Worm (Caenorhabditis elegans) whole organism, young adult: ENCODE results near the gene D1005.2.

ENCODE experiments used
- B0035.1 ChIP-seq: sonication (generic microtip); optimal IDR thresholded peaks from 2 replicates; lab custom pipeline; 2016; ENCODE audit warnings: missing genetic modification characterization, mild to moderate bottlenecking, missing compliant biosample characterization, missing genotype, missing genetic modification reagents
- B0336.3 ChIP-seq: fragments of 200-800 bp; sonication (Bioruptor generic); IDR thresholded peaks from 2 replicates; pipeline ENCODE4 v1.3.6; 2022; ENCODE audit warnings: missing genetic modification characterization, missing compliant biosample characterization
- C17E4.6 ChIP-seq: fragments of 200-800 bp; sonication (Bioruptor generic); IDR thresholded peaks from 2 replicates; pipeline ENCODE4 v1.3.6; 2022; ENCODE audit warnings: missing genetic modification reagents, missing genetic modification characterization, missing compliant biosample characterization
- F23B12.7 ChIP-seq: sonication (generic microtip); optimal IDR thresholded peaks from 2 replicates; lab custom pipeline; 2017; ENCODE audit warnings: missing genetic modification characterization, mild to moderate bottlenecking, missing compliant biosample characterization, antibody characterized with exemption, moderate library complexity; ENCODE audit not compliant: insufficient read depth
- F37B4.10 ChIP-seq: fragments of 200-800 bp; sonication (Bioruptor generic); IDR thresholded peaks from 2 replicates; pipeline ENCODE4 v1.3.6; 2022; ENCODE audit warnings: missing genetic modification characterization, missing compliant biosample characterization
- F39B2.1 ChIP-seq: fragments of 200-800 bp; sonication (Bioruptor generic); IDR thresholded peaks from 2 replicates; pipeline ENCODE4 v1.3.6; 2022; ENCODE audit warnings: missing genetic modification reagents, missing genetic modification characterization, missing compliant biosample characterization
- K12H6.12 ChIP-seq: fragments of 200-800 bp; sonication (Bioruptor generic); optimal IDR thresholded peaks from 2 replicates; lab custom pipeline; 2018; ENCODE audit warnings: mild to moderate bottlenecking, missing genetic modification characterization, missing compliant biosample characterization
- T26A5.8 ChIP-seq: sonication (generic microtip); optimal IDR thresholded peaks from 2 replicates; lab custom pipeline; 2016; ENCODE audit warnings: missing genetic modification characterization, missing compliant biosample characterization
- Y53F4B.3 ChIP-seq: fragments of 200-800 bp; sonication (Bioruptor generic); IDR thresholded peaks from 2 replicates; pipeline ENCODE4 v1.3.6; 2022; ENCODE audit warnings: missing genetic modification reagents, missing genetic modification characterization, missing compliant biosample characterization
- Y56A3A.18 ChIP-seq: fragments of 200-800 bp; sonication (Bioruptor generic); IDR thresholded peaks from 2 replicates; pipeline ENCODE4 v1.3.6; 2022; ENCODE audit warnings: missing genetic modification reagents, missing genetic modification characterization, missing compliant biosample characterization
- Y67H2A.10 ChIP-seq: fragments of 200-800 bp; sonication (Bioruptor generic); conservative IDR thresholded peaks from 2 replicates; pipeline ENCODE4 v1.3.6; 2022; ENCODE audit warnings: missing genetic modification reagents, missing genetic modification characterization, missing compliant biosample characterization
- Y79H2A.3 ChIP-seq: fragments of 200-800 bp; sonication (Bioruptor generic); conservative IDR thresholded peaks from 2 replicates; pipeline ENCODE4 v1.3.6; 2022; ENCODE audit warnings: missing genetic modification reagents, missing genetic modification characterization, missing compliant biosample characterization
- aptf-2 ChIP-seq: fragments of 200-800 bp; sonication (Bioruptor generic); conservative IDR thresholded peaks from 2 replicates; pipeline ENCODE4 v1.3.6; 2022; ENCODE audit warnings: missing genetic modification reagents, missing genetic modification characterization, missing compliant biosample characterization
- atf-7 ChIP-seq: sonication (generic microtip); optimal IDR thresholded peaks from 2 replicates; lab custom pipeline; 2017; ENCODE audit warnings: mild to moderate bottlenecking, missing genetic modification characterization, missing compliant biosample characterization
- athp-1 ChIP-seq: sonication (generic microtip); optimal IDR thresholded peaks from 2 replicates; lab custom pipeline; 2017; ENCODE audit warnings: mild to moderate bottlenecking, missing genetic modification characterization, missing compliant biosample characterization
- attf-3 ChIP-seq: fragments of 200-800 bp; sonication (Bioruptor generic); conservative IDR thresholded peaks from 2 replicates; pipeline ENCODE4 v1.3.6; 2022; ENCODE audit warnings: missing genetic modification reagents, missing genetic modification characterization, missing compliant biosample characterization
- bed-1 ChIP-seq: fragments of 200-800 bp; sonication (Bioruptor generic); IDR thresholded peaks from 2 replicates; pipeline ENCODE4 v1.3.6; 2022; ENCODE audit warnings: missing genetic modification reagents, missing genetic modification characterization, missing compliant biosample characterization
- ceh-100 ChIP-seq: fragments of 200-800 bp; sonication (Bioruptor generic); IDR thresholded peaks from 2 replicates; pipeline ENCODE4 v1.3.6; 2022; ENCODE audit warnings: missing genetic modification reagents, missing genetic modification characterization, missing compliant biosample characterization
- ceh-27 ChIP-seq: fragments of 200-800 bp; sonication (Bioruptor generic); optimal IDR thresholded peaks from 2 replicates; lab custom pipeline; 2018; ENCODE audit warnings: mild to moderate bottlenecking, missing genetic modification characterization, moderate library complexity, missing compliant biosample characterization
- ceh-91 ChIP-seq: fragments of 200-800 bp; sonication (Bioruptor generic); IDR thresholded peaks from 2 replicates; pipeline ENCODE4 v1.3.6; 2022; ENCODE audit warnings: missing genetic modification reagents, missing genetic modification characterization, missing compliant biosample characterization
- chd-7 ChIP-seq: sonication (generic microtip); optimal IDR thresholded peaks from 2 replicates; lab custom pipeline; 2016; ENCODE audit warnings: mild to moderate bottlenecking, missing genetic modification characterization, moderate library complexity, missing compliant biosample characterization
- dpl-1 ChIP-seq: fragments of 150-350 bp; optimal IDR thresholded peaks from 2 replicates; lab custom pipeline; 2014; ENCODE audit warnings: missing biosample characterization, missing genetic modification reagents, missing genetic modification characterization
- egrh-3 ChIP-seq: fragments of 200-800 bp; sonication (Bioruptor generic); IDR thresholded peaks from 2 replicates; pipeline ENCODE4 v1.3.6; 2022; ENCODE audit warnings: missing genetic modification reagents, missing genetic modification characterization, missing compliant biosample characterization
- ekl-4 ChIP-seq: fragments of 200-800 bp; sonication (Bioruptor generic); IDR thresholded peaks from 2 replicates; pipeline ENCODE4 v1.3.6; 2022; ENCODE audit warnings: missing genetic modification reagents, missing genetic modification characterization, missing compliant biosample characterization
- let-526 ChIP-seq: fragments of 200-800 bp; sonication (Bioruptor generic); IDR thresholded peaks from 2 replicates; pipeline ENCODE4 v1.3.6; 2022; ENCODE audit warnings: missing genetic modification reagents, missing genetic modification characterization, missing compliant biosample characterization
- let-607 ChIP-seq, 2 experiments: fragments of 200-800 bp in 1 of 2; sonication (Bioruptor generic) in 1 of 2; sonication (generic microtip) in 1 of 2; optimal IDR thresholded peaks; 2 replicates each; lab custom pipeline; 2016 to 2018; ENCODE audit warnings: mild to moderate bottlenecking in 2 of 2, missing compliant biosample characterization in 2 of 2, missing genetic modification characterization in 2 of 2, moderate library complexity in 2 of 2, missing genotype in 1 of 2
- lin-26 ChIP-seq: fragments of 200-800 bp; sonication (Bioruptor generic); IDR thresholded peaks from 2 replicates; pipeline ENCODE4 v1.3.6; 2022; ENCODE audit warnings: missing genetic modification reagents, missing genetic modification characterization, missing compliant biosample characterization
- lin-40 ChIP-seq: sonication (generic microtip); optimal IDR thresholded peaks from 2 replicates; lab custom pipeline; 2016; ENCODE audit warnings: missing genetic modification characterization, mild to moderate bottlenecking, missing compliant biosample characterization, missing genotype, missing genetic modification reagents
- lsl-1 ChIP-seq: fragments of 200-800 bp; sonication (Bioruptor generic); optimal IDR thresholded peaks from 2 replicates; lab custom pipeline; 2018; ENCODE audit warnings: mild to moderate bottlenecking, missing genetic modification characterization, moderate library complexity, missing compliant biosample characterization
- madf-3 ChIP-seq: fragments of 200-800 bp; sonication (Bioruptor generic); IDR thresholded peaks from 2 replicates; pipeline ENCODE4 v1.3.6; 2022; ENCODE audit warnings: missing genetic modification reagents, missing genetic modification characterization, missing compliant biosample characterization
- madf-6 ChIP-seq: fragments of 200-800 bp; sonication (Bioruptor generic); IDR thresholded peaks from 2 replicates; pipeline ENCODE4 v1.3.6; 2022; ENCODE audit warnings: missing genetic modification reagents, missing genetic modification characterization, missing compliant biosample characterization
- mcd-1 ChIP-seq: fragments of 200-800 bp; sonication (Bioruptor generic); IDR thresholded peaks from 2 replicates; pipeline ENCODE4 v1.3.6; 2022; ENCODE audit warnings: missing genetic modification reagents, missing genetic modification characterization, missing compliant biosample characterization
- nfya-2 ChIP-seq: fragments of 200-800 bp; sonication (Bioruptor generic); IDR thresholded peaks from 2 replicates; pipeline ENCODE4 v1.3.6; 2022; ENCODE audit warnings: missing genetic modification reagents, missing genetic modification characterization, missing compliant biosample characterization
- nhr-80 ChIP-seq: sonication (generic microtip); optimal IDR thresholded peaks from 2 replicates; lab custom pipeline; 2016; ENCODE audit warnings: missing genetic modification characterization, missing compliant biosample characterization
- nhr-90 ChIP-seq: sonication (generic microtip); optimal IDR thresholded peaks from 2 replicates; lab custom pipeline; 2016; ENCODE audit warnings: missing genotype, mild to moderate bottlenecking, missing genetic modification characterization, missing compliant biosample characterization
- pha-4 ChIP-seq: fragments of 150-350 bp; sonication (generic microtip); optimal IDR thresholded peaks from 2 replicates; lab custom pipeline; 2014; ENCODE audit warnings: missing biosample characterization, missing genetic modification reagents, missing genetic modification characterization
- rpc-1 ChIP-seq, 2 experiments: fragments of 150-350 bp in 1 of 2; sonication (generic microtip) in 1 of 2; optimal IDR thresholded peaks; 2 replicates each; lab custom pipeline; 2014 to 2018; ENCODE audit warnings: missing biosample characterization in 1 of 2, missing genetic modification characterization in 1 of 2, missing genetic modification reagents in 1 of 2, missing genotype in 1 of 2
- snpc-1.1 ChIP-seq: sonication (generic microtip); optimal IDR thresholded peaks from 2 replicates; lab custom pipeline; 2017; ENCODE audit warnings: missing genetic modification characterization, mild to moderate bottlenecking, missing compliant biosample characterization, antibody characterized with exemption, moderate library complexity, missing genotype, missing genetic modification reagents; ENCODE audit not compliant: insufficient read depth
- sptf-2 ChIP-seq: fragments of 200-800 bp; sonication (Bioruptor generic); optimal IDR thresholded peaks from 2 replicates; lab custom pipeline; 2018; ENCODE audit warnings: mild to moderate bottlenecking, missing genetic modification characterization, missing compliant biosample characterization
- unc-130 ChIP-seq: sonication (generic microtip); optimal IDR thresholded peaks from 2 replicates; lab custom pipeline; 2016; ENCODE audit warnings: missing genetic modification reagents, missing genetic modification characterization, missing compliant biosample characterization
- unc-62 ChIP-seq: fragments of 150-350 bp; optimal IDR thresholded peaks from 2 replicates; lab custom pipeline; 2014; ENCODE audit warnings: missing biosample characterization, missing genetic modification reagents, missing genetic modification characterization
- zim-3 ChIP-seq: sonication (generic microtip); optimal IDR thresholded peaks from 2 replicates; lab custom pipeline; 2017; ENCODE audit warnings: mild to moderate bottlenecking, missing genetic modification characterization, moderate library complexity, missing compliant biosample characterization
- ztf-18 ChIP-seq: sonication (generic microtip); optimal IDR thresholded peaks from 2 replicates; lab custom pipeline; 2016; ENCODE audit warnings: missing genotype, mild to moderate bottlenecking, missing genetic modification characterization, missing compliant biosample characterization
- ztf-25 ChIP-seq: fragments of 200-800 bp; sonication (Bioruptor generic); IDR thresholded peaks from 2 replicates; pipeline ENCODE4 v1.3.6; 2022; ENCODE audit warnings: missing genetic modification reagents, missing genetic modification characterization, missing compliant biosample characterization
- ztf-26 ChIP-seq: sonication (generic microtip); optimal IDR thresholded peaks from 2 replicates; lab custom pipeline; 2017; ENCODE audit warnings: missing genetic modification characterization, missing compliant biosample characterization
- ztf-6 ChIP-seq: fragments of 200-800 bp; sonication (Bioruptor generic); IDR thresholded peaks from 2 replicates; pipeline ENCODE4 v1.3.6; 2022; ENCODE audit warnings: missing genetic modification reagents, missing genetic modification characterization, missing compliant biosample characterization

The D1005.2 gene

ce11 chrX:1503698-1504501, 45.1 kb downstream of the D1005.2 start (continued):
- TF ChIP-seq Y79H2A.3 (GFP tag; lab: Robert Waterston, UW): peak; percentile 97
- peak; percentile 59 for TF ChIP-seq athp-1 (tag; lab: Kevin White, UChicago)
- peak; percentile 82 for TF ChIP-seq atf-7
- peak; percentile 85 for TF ChIP-seq aptf-2 (GFP tag; lab: Robert Waterston, UW)
- TF ChIP-seq nhr-80 (tag; lab: Kevin White, UChicago): no peak
- TF ChIP-seq attf-3: peak; percentile 57
- TF ChIP-seq bed-1: no peak; the same call in 1 of the 2 replicates
- no peak for TF ChIP-seq snpc-1.1
- TF ChIP-seq lin-26: no peak
- TF ChIP-seq K12H6.12 (tag; lab: Kevin White, UChicago): no peak
- no peak for TF ChIP-seq T26A5.8 (tag; lab: Kevin White, UChicago)
- no peak for TF ChIP-seq pha-4
- TF ChIP-seq egrh-3 (GFP tag; lab: Robert Waterston, UW): peak; percentile 7; the same call in 1 of the 2 replicates
- peak; percentile 40 for TF ChIP-seq ztf-26 (tag; lab: Kevin White, UChicago)
- peak; percentile 78 for TF ChIP-seq C17E4.6 (GFP tag; lab: Robert Waterston, UW)
- peak; percentile 87; the same call in 1 of the 2 replicates for TF ChIP-seq madf-3 (GFP tag; lab: Robert Waterston, UW)
- peak; percentile 74 for TF ChIP-seq B0035.1 (tag; lab: Kevin White, UChicago)
- TF ChIP-seq unc-130 (GFP tag; lab: Kevin White, UChicago): no peak
- peak; percentile 39; the same call in 1 of the 2 replicates for TF ChIP-seq ceh-91 (GFP tag; lab: Robert Waterston, UW)
- no peak for TF ChIP-seq dpl-1 (GFP tag; lab: Kevin White, UChicago)
- TF ChIP-seq B0336.3 (GFP tag; lab: Robert Waterston, UW): peak; percentile 32; the same call in 1 of the 2 replicates
- no peak for TF ChIP-seq ceh-27 (GFP tag; lab: Kevin White, UChicago)
- peak; percentile 47; the same call in 1 of the 2 replicates for TF ChIP-seq ztf-6
- TF ChIP-seq nhr-90 (tag; lab: Kevin White, UChicago): no peak
- peak; percentile 64; the same call in 1 of the 2 replicates for TF ChIP-seq ceh-100 (GFP tag; lab: Robert Waterston, UW)
- no peak for TF ChIP-seq mcd-1
- TF ChIP-seq lin-40 (tag; lab: Kevin White, UChicago): no peak
- peak; percentile 89 for TF ChIP-seq Y56A3A.18 (GFP tag; lab: Robert Waterston, UW)
- TF ChIP-seq nfya-2: no peak
- TF ChIP-seq sptf-2 (GFP tag; lab: Kevin White, UChicago): no peak
- TF ChIP-seq F39B2.1 (GFP tag; lab: Robert Waterston, UW): no peak
- TF ChIP-seq rpc-1 (optimal IDR thresholded peaks at IDR 0.05; lab: Kevin White, UChicago): no peak
- TF ChIP-seq rpc-1 (tag; optimal IDR thresholded peaks at IDR 0.05; lab: Kevin White, UChicago): no peak
- peak in 1 of 2 experiments; percentile 42 for TF ChIP-seq let-607 (tag; optimal IDR thresholded peaks at IDR 0.05; lab: Kevin White, UChicago)
- TF ChIP-seq lsl-1 (GFP tag; lab: Kevin White, UChicago): peak; percentile 27

- TF ChIP-seq ceh-100 (GFP tag; lab: Robert Waterston, UW) (no peak), F39B2.1 (GFP tag; lab: Robert Waterston, UW) (no peak), Y67H2A.10 (GFP tag; lab: Robert Waterston, UW) (0 out of 2 replicates have a peak, but pooled peaks have one; percentile 7), ekl-4 (GFP tag; lab: Robert Waterston, UW) (peak; percentile 77), T26A5.8 (tag; lab: Kevin White, UChicago) (no peak), unc-62 (GFP tag; lab: Kevin White, UChicago) (peak; percentile 81), let-526 (GFP tag; lab: Robert Waterston, UW) (peak; percentile 93), Y53F4B.3 (GFP tag; lab: Robert Waterston, UW) (no peak), ztf-6 (no peak), F23B12.7 (tag; lab: Kevin White, UChicago) (peak; percentile 56), zim-3 (tag; lab: Kevin White, UChicago) (no peak), ztf-18 (tag; lab: Kevin White, UChicago) (peak; percentile 4), chd-7 (peak; percentile 44), F37B4.10 (GFP tag; lab: Robert Waterston, UW) (no peak), madf-6 (GFP tag; lab: Robert Waterston, UW) (no peak), ztf-25 (GFP tag; lab: Robert Waterston, UW) (no peak)
Observed at ce11 chrX:1504529-1505080, 45.8 kb downstream of the D1005.2 start.
